Worm (Caenorhabditis elegans): Measurements from ENCODE around the gene K07C5.9.

DNA sequence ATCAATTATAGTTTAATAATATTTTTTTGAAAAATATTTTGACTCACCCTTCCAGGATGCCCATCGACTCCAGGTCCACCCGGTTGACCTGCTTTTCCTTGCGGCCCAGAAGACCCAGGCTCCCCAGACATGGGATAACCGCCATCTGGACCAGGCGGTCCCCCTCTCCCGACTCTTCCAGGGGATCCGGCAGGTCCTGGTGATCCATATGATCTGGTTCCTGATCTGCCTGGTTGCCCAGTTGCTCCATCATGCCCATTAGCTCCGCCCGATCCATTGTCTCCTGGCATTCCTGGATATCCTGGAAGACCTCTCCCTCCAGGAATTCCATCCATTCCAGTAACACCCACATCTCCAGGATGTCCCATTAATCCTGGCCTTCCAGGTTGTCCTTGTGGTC is 43.8 kb upstream of the K07C5.9 start:
- no peak for TF ChIP-seq ceh-82 (tag; optimal IDR thresholded peaks at IDR 0.05)
- TF ChIP-seq ama-1 (optimal IDR thresholded peaks at IDR 0.05) = no peak
- no peak for TF ChIP-seq lin-13 (GFP tag; optimal IDR thresholded peaks at IDR 0.05)
- TF ChIP-seq nhr-10 (tag; optimal IDR thresholded peaks at IDR 0.05) = no peak
